Fruit fly (Drosophila melanogaster): ENCODE measurements around the gene Pburs.

Gene Pburs

dm6 chr2L:14409428-14409933, 7.7 kb downstream of the Pburs start, which contains the start of gene elB (continued):
- TF ChIP-seq ssp (GFP tag; IDR thresholded peaks at IDR 0.05) (no peak), amos (GFP tag; IDR thresholded peaks at IDR 0.05; ENCODE audit: partially characterized antibody) (peak; percentile 20; the same call in 1 of the 2 replicates), bigmax (GFP tag; optimal IDR thresholded peaks at IDR 0.05) (no peak), E2f2 (GFP tag; IDR thresholded peaks at IDR 0.05) (no peak), Stat92E (GFP tag; optimal IDR thresholded peaks at IDR 0.05) (no peak), CG18764 (GFP tag; optimal IDR thresholded peaks at IDR 0.05) (no peak), Poxn (GFP tag; IDR thresholded peaks at IDR 0.05) (no peak), Meics (GFP tag; optimal IDR thresholded peaks at IDR 0.05) (peak; percentile 14), Chrac-16 (GFP tag; optimal IDR thresholded peaks at IDR 0.05) (no peak), TFAM (GFP tag; optimal IDR thresholded peaks at IDR 0.05) (no peak), tgo (GFP tag; IDR thresholded peaks at IDR 0.05) (no peak), CG9215 (GFP tag; IDR thresholded peaks at IDR 0.05) (no peak), E2f1 (GFP tag; IDR thresholded peaks at IDR 0.05) (peak; percentile 16; the same call in 1 of the 2 replicates), vvl (GFP tag; IDR thresholded peaks at IDR 0.05) (peak; percentile 71; the same call in 1 of the 2 replicates), Side (GFP tag; optimal IDR thresholded peaks at IDR 0.05) (no peak), ind (GFP tag; optimal IDR thresholded peaks at IDR 0.05) (no peak), trh (GFP tag; optimal IDR thresholded peaks at IDR 0.05) (no peak), CG6683 (GFP tag; optimal IDR thresholded peaks at IDR 0.05) (no peak), sna (GFP tag; IDR thresholded peaks at IDR 0.05; ENCODE audit: partially characterized antibody) (peak; percentile 70), pb (GFP tag; optimal IDR thresholded peaks at IDR 0.05) (no peak), CG32532 (GFP tag; IDR thresholded peaks at IDR 0.05) (peak; percentile 80; the same call in 1 of the 2 replicates), CG1792 (GFP tag; optimal IDR thresholded peaks at IDR 0.05) (no peak), CG30403 (GFP tag; optimal IDR thresholded peaks at IDR 0.05) (no peak), CG34224 (GFP tag; IDR thresholded peaks at IDR 0.05; ENCODE audit: partially characterized antibody) (peak; percentile 86), CG6254 (GFP tag; optimal IDR thresholded peaks at IDR 0.05) (no peak), hbn (GFP tag; IDR thresholded peaks at IDR 0.05; ENCODE audit: partially characterized antibody) (peak; percentile 38; the same call in 1 of the 2 replicates), dysf (GFP tag; IDR thresholded peaks at IDR 0.05) (no peak), CG10565 (GFP tag; optimal IDR thresholded peaks at IDR 0.05) (no peak), CG31388 (GFP tag; optimal IDR thresholded peaks at IDR 0.05) (no peak), klu (GFP tag; IDR thresholded peaks at IDR 0.05) (no peak), otp (GFP tag; IDR thresholded peaks at IDR 0.05) (0 out of 3 replicates have a peak, but pooled peaks have one; percentile 56), CG11247 (GFP tag; IDR thresholded peaks at IDR 0.05) (no peak), CG4820 (GFP tag; optimal IDR thresholded peaks at IDR 0.05) (no peak), Sin3A (optimal IDR thresholded peaks at IDR 0.05) (no peak), chinmo (GFP tag; IDR thresholded peaks at IDR 0.05; ENCODE audit: partially characterized antibody) (peak; percentile 96; the same call in 3 of the 4 replicates), CG2678 (tag; optimal IDR thresholded peaks at IDR 0.05) (no peak), CG10654 (GFP tag; optimal IDR thresholded peaks at IDR 0.05) (no peak), shn (GFP tag; optimal IDR thresholded peaks at IDR 0.05) (no peak), CG2712 (tag; optimal IDR thresholded peaks at IDR 0.05) (no peak), exex (tag; optimal IDR thresholded peaks at IDR 0.05) (no peak), mam (GFP tag; optimal IDR thresholded peaks at IDR 0.05) (no peak), gt (GFP tag; IDR thresholded peaks at IDR 0.05) (no peak), Nf-YC (tag; optimal IDR thresholded peaks at IDR 0.05) (peak; percentile 71), pum (GFP tag; optimal IDR thresholded peaks at IDR 0.05) (no peak), fd102C (GFP tag; optimal IDR thresholded peaks at IDR 0.05) (no peak), Dll (GFP tag; IDR thresholded peaks at IDR 0.05; ENCODE audit: partially characterized antibody) (peak; percentile 74), CG43689 (GFP tag; IDR thresholded peaks at IDR 0.05) (no peak), Fer2 (tag; optimal IDR thresholded peaks at IDR 0.05) (no peak), CG8765 (GFP tag; IDR thresholded peaks at IDR 0.05) (no peak), so (GFP tag; IDR thresholded peaks at IDR 0.05) (peak; percentile 43; the same call in 1 of the 3 replicates), trem (tag; optimal IDR thresholded peaks at IDR 0.05) (no peak)
